Worm (Caenorhabditis elegans): ENCODE data around the gene hgap-2.

hgap-2 gene

DNA sequence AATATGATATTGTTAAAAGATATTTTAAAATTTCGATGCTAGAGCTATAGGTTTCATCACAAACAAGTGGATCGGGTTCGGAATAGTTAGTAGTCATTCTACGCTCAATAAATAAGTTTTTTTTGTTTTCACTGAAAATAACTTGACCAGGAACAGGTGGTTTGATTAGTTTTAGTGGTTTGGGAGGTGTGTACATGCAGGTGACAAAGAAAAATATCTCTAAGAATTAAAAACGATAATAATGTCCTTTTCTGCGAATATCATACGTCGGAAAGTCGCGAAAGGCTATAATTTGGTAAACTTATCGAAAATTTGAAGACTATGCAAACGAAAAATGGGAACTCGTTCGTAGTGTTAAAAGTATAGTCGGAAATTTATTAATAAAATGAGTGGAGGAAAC is 25.6 kb upstream of the hgap-2 start, which contains the start of gene srg-15:
TSS of gene srg-15 (minus strand) at position 101 of the 400 bp plus-strand sequence.
- TF ChIP-seq ceh-18 (tag; optimal IDR thresholded peaks at IDR 0.05): no peak

DNA sequence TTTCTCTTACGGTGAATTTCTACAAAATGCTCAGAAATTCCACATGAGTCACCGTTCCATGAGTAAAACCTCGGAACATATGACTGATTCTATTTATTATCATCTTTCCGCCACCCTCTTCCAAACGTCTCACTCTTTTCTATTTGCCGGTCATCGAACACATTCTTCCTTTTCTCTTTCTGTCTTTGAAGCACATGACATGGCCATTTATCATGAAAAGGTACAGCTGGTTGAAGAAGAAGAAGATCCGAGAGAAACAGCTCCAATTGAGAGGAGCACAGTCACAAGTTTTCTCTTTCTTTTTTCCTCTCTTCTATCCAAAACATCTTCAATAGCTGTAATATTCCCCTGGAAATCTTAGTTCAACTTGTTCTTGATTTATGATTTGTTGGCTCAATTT is 22.3 kb upstream of the hgap-2 start, which contains the start of gene cup-16:
TSS of gene cup-16 (plus strand) at position 132 of the 400 bp plus-strand sequence.
- TF ChIP-seq ceh-22 (tag; optimal IDR thresholded peaks at IDR 0.05) (no peak), Y22D7AL.16 (tag; optimal IDR thresholded peaks at IDR 0.05) (no peak), hlh-30 (tag; optimal IDR thresholded peaks at IDR 0.05; ENCODE audit: insufficient read depth) (no peak), syd-9 (tag; optimal IDR thresholded peaks at IDR 0.05) (no peak), ceh-45 (GFP tag; IDR thresholded peaks at IDR 0.05) (no peak), tbx-2 (tag; optimal IDR thresholded peaks at IDR 0.05) (no peak), unc-3 (GFP tag; conservative IDR thresholded peaks at IDR 0.05) (no peak), unc-3 (tag; optimal IDR thresholded peaks at IDR 0.05) (no peak), elt-4 (tag; optimal IDR thresholded peaks at IDR 0.05) (no peak), ahr-1 (tag; optimal IDR thresholded peaks at IDR 0.05) (no peak), ceh-31 (tag; optimal IDR thresholded peaks at IDR 0.05) (no peak), ceh-30 (tag; optimal IDR thresholded peaks at IDR 0.05) (no peak), ceh-2 (tag; optimal IDR thresholded peaks at IDR 0.05) (no peak), ref-2 (tag; optimal IDR thresholded peaks at IDR 0.05) (no peak), pat-9 (tag; optimal IDR thresholded peaks at IDR 0.05) (no peak)

DNA sequence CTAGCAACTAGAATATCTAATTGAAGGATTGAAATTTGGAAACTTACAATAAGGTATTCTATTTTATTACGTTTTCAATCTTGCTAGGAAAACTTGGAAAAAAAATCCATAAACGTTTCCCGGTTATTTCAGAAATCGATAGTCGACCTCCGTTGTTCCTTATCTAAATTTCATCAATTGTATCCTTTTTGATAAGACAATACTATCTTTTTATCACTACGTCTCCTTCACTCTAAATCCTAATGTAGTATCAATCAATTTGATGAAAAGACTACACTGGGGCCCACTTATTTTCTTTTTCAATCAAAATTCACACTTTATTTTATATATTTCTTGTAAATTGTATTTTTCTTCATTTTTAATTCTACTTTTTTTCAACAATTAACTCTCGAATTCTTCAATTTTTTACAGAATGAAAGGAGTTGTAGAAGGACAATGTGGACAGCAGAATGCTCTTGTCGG is 19.7 kb upstream of the hgap-2 start, which contains the start of gene prx-5:
TSS of gene prx-5 (plus strand) at position 412 of the 462 bp plus-strand sequence.
- no peak for TF ChIP-seq unc-3 (GFP tag; conservative IDR thresholded peaks at IDR 0.05)
- TF ChIP-seq unc-3 (tag; optimal IDR thresholded peaks at IDR 0.05): no peak
- TF ChIP-seq elt-2 (tag; optimal IDR thresholded peaks at IDR 0.05): peak; percentile 72
- TF ChIP-seq C08G9.2 (tag; optimal IDR thresholded peaks at IDR 0.05): no peak

DNA sequence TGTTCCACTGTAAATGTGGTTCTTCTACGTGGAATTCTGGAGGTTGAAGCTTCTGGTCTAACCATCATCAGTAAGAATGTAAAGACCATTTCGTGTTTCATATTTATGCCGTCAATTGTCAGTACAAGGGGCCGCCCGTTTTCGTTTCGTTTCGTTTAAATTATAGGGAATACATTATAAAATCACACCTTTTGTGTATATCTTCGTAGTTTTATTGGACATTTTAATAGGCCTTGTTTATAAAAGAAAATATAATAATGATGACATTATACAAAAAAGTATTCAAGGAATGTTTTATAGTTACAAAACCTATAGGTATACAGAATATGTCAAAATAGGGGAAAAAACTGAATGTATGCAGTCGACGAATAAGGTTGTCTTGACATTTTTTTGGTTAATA is 19.0 kb upstream of the hgap-2 start, which contains the start of gene ceh-7:
TSS of gene ceh-7 (minus strand) at position 101 of the 400 bp plus-strand sequence.
- no peak for TF ChIP-seq ceh-30 (tag; optimal IDR thresholded peaks at IDR 0.05)
- no peak for TF ChIP-seq ceh-22 (tag; optimal IDR thresholded peaks at IDR 0.05)
- no peak for TF ChIP-seq ref-2 (tag; optimal IDR thresholded peaks at IDR 0.05)
- TF ChIP-seq hlh-8 (tag; optimal IDR thresholded peaks at IDR 0.05): no peak
- no peak for TF ChIP-seq lim-6 (tag; optimal IDR thresholded peaks at IDR 0.05)
- TF ChIP-seq fax-1 (tag; optimal IDR thresholded peaks at IDR 0.05): no peak

DNA sequence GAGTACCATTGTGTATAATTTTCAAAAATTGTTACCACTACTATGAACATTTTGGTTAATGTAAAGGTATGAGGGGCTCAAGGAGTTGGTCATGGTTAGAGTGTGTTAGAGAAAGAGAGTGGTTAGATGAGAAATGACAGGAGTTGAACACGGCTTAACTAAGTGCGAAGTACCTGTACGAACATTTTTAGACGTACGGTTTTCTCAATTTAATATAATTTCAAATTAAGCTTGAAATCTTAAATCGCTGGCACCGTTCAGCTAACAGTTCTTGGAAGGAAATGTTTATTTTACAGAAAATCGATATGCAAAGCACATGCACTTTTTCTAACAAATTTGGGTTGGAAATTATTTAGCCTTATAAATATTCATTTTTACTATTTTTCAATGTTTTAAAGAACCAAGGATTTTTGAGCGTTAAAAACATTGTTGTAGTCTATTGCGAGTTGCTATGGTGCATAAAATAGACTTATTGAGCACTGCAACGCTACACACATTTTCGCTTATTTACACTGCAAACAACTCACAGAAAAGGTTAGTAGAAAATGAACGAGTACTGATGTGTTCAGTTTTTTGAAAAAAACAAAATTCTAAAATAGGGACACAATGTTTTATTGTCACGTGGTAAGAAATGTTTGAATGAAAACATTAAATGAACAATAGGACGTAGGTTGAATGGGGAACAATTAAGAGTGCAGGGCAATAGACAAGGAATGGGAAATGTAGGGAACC is 17.1 kb upstream of the hgap-2 start, which contains the start of gene sphk-1:
TSS of gene sphk-1 (minus strand) at position 51 of the 732 bp plus-strand sequence.
- peak; percentile 19; the same call in 1 of the 2 replicates for TF ChIP-seq sox-2 (GFP tag; IDR thresholded peaks at IDR 0.05)
- TF ChIP-seq tbx-2 (tag; optimal IDR thresholded peaks at IDR 0.05): no peak
- no peak for TF ChIP-seq ama-1 (optimal IDR thresholded peaks at IDR 0.05)
- no peak for TF ChIP-seq tbx-7 (tag; optimal IDR thresholded peaks at IDR 0.05)
- TF ChIP-seq hlh-30 (tag; optimal IDR thresholded peaks at IDR 0.05; ENCODE audit: insufficient read depth): peak; percentile 26

DNA sequence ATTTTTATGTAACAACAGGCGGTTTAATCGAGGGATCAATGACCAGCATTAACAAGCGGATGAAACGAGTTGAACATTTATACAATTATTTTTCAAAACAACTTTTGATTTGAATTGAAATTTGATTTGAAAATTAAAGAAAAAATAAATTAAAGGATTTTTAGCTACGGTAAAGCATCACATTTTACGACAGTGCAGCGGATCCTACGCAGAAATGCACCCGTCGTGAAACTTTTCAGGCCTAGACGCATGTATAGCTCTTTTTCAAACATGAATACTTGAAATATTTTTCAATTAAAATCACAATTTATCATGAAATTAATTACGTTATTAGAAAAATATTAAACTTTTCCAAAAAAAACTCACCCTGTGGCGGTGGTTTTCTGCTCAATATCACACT is 16.3 kb upstream of the hgap-2 start:
- no peak for TF ChIP-seq ceh-6 (GFP tag; optimal IDR thresholded peaks at IDR 0.05)
- no peak for TF ChIP-seq mec-3 (tag; optimal IDR thresholded peaks at IDR 0.05; ENCODE audit: borderline replicate concordance)
- TF ChIP-seq madf-2 (tag; optimal IDR thresholded peaks at IDR 0.05): no peak
- TF ChIP-seq ceh-34 (tag; optimal IDR thresholded peaks at IDR 0.05): no peak
- no peak for TF ChIP-seq lim-6 (tag; optimal IDR thresholded peaks at IDR 0.05)
- no peak for TF ChIP-seq pat-9 (tag; optimal IDR thresholded peaks at IDR 0.05)
- TF ChIP-seq K02D7.2 (tag; optimal IDR thresholded peaks at IDR 0.05): no peak
- no peak for TF ChIP-seq ceh-19 (GFP tag; optimal IDR thresholded peaks at IDR 0.05)
- TF ChIP-seq rnt-1 (tag; optimal IDR thresholded peaks at IDR 0.05): no peak
- TF ChIP-seq nfya-1 (tag; optimal IDR thresholded peaks at IDR 0.05): no peak
- no peak for TF ChIP-seq ttx-3 (tag; optimal IDR thresholded peaks at IDR 0.05)
- TF ChIP-seq nhr-11 (tag; optimal IDR thresholded peaks at IDR 0.05): no peak

Data from whole organism, late embryonic.